Fruit fly (Drosophila melanogaster) whole organism, embryonic: ENCODE measurements around the gene Jhbp6.
A peak's percentile ranks its signal among the peaks of the same experiment; 100 is the strongest.

Experiments used
- Atf6 ChIP-seq: fragments of 200-800 bp; sonication (Bioruptor generic); IDR thresholded peaks from 2 replicates; pipeline ENCODE4 v1.3.6; 2022; ENCODE audit warnings: missing biosample characterization, missing genetic modification characterization
- Bgb ChIP-seq: fragments of 200-800 bp; sonication (Bioruptor generic); IDR thresholded peaks from 2 replicates; pipeline ENCODE4 v1.3.6; 2022; ENCODE audit warnings: missing biosample characterization, missing genetic modification characterization; ENCODE audit not compliant: partially characterized antibody
- BtbVII ChIP-seq: fragments of 200-800 bp; sonication (Bioruptor generic); optimal IDR thresholded peaks from 3 replicates; lab custom pipeline; 2017; ENCODE audit warnings: missing biosample characterization, mild to moderate bottlenecking, missing genetic modification characterization
- CG10147 ChIP-seq: fragments of 200-800 bp; sonication (Bioruptor generic); optimal IDR thresholded peaks from 2 replicates; lab custom pipeline; 2019; ENCODE audit warnings: missing biosample characterization, mild to moderate bottlenecking, missing genetic modification characterization, moderate library complexity
- CG10543 ChIP-seq: fragments of 200-800 bp; sonication (Bioruptor generic); optimal IDR thresholded peaks from 3 replicates; lab custom pipeline; 2017; ENCODE audit warnings: missing biosample characterization, mild to moderate bottlenecking, missing genetic modification characterization, moderate library complexity
- CG10979 ChIP-seq: fragments of 200-800 bp; sonication (Bioruptor generic); optimal IDR thresholded peaks from 2 replicates; lab custom pipeline; 2018; ENCODE audit warnings: missing biosample characterization, mild to moderate bottlenecking, missing genetic modification characterization, moderate library complexity
- CG15073 ChIP-seq: fragments of 200-800 bp; sonication (Bioruptor generic); optimal IDR thresholded peaks from 2 replicates; lab custom pipeline; 2016; ENCODE audit warnings: missing biosample characterization, missing genetic modification characterization
- CG15479 ChIP-seq: fragments of 200-800 bp; sonication (Bioruptor generic); optimal IDR thresholded peaks from 3 replicates; lab custom pipeline; 2019; ENCODE audit warnings: missing biosample characterization, mild to moderate bottlenecking, missing genetic modification characterization, moderate library complexity
- CG15601 ChIP-seq: fragments of 200-800 bp; sonication (Bioruptor generic); optimal IDR thresholded peaks from 3 replicates; lab custom pipeline; 2019; ENCODE audit warnings: missing biosample characterization, mild to moderate bottlenecking, missing genetic modification characterization, moderate library complexity
- CG2199 ChIP-seq: fragments of 200-800 bp; sonication (Bioruptor generic); IDR thresholded peaks from 3 replicates; pipeline ENCODE4 v1.3.6; 2022; ENCODE audit warnings: missing biosample characterization, missing genetic modification characterization
- CG32532 ChIP-seq: fragments of 200-800 bp; sonication (Bioruptor generic); IDR thresholded peaks from 2 replicates; pipeline ENCODE4 v1.3.6; 2022; ENCODE audit warnings: missing biosample characterization, missing genetic modification characterization
- CG3281 ChIP-seq: fragments of 200-800 bp; sonication (Bioruptor generic); optimal IDR thresholded peaks from 3 replicates; lab custom pipeline; 2017; ENCODE audit warnings: missing biosample characterization, mild to moderate bottlenecking, missing genetic modification characterization
- CG34376 ChIP-seq: fragments of 200-800 bp; sonication (Bioruptor generic); optimal IDR thresholded peaks from 2 replicates; lab custom pipeline; 2018; ENCODE audit warnings: missing biosample characterization, mild to moderate bottlenecking, missing genetic modification characterization
- CG3838 ChIP-seq: fragments of 200-800 bp; sonication (Bioruptor generic); optimal IDR thresholded peaks from 3 replicates; lab custom pipeline; 2016; ENCODE audit warnings: missing biosample characterization, missing genetic modification characterization
- CG4282 ChIP-seq: fragments of 200-800 bp; sonication (Bioruptor generic); optimal IDR thresholded peaks from 2 replicates; lab custom pipeline; 2016; ENCODE audit warnings: missing biosample characterization, missing genetic modification characterization
- CG4360 ChIP-seq: fragments of 200-800 bp; sonication (Bioruptor generic); IDR thresholded peaks from 2 replicates; pipeline ENCODE4 v1.3.6; 2022; ENCODE audit warnings: missing biosample characterization, missing genetic modification characterization
- CG4730 ChIP-seq: fragments of 200-800 bp; sonication (Bioruptor generic); IDR thresholded peaks from 2 replicates; pipeline ENCODE4 v1.3.6; 2022; ENCODE audit warnings: missing biosample characterization, missing genetic modification characterization
- CG7786 ChIP-seq: fragments of 200-800 bp; sonication (Bioruptor generic); optimal IDR thresholded peaks from 2 replicates; lab custom pipeline; 2016; ENCODE audit warnings: missing biosample characterization, missing genetic modification characterization
- CG8281 ChIP-seq: fragments of 200-800 bp; sonication (Bioruptor generic); optimal IDR thresholded peaks from 2 replicates; lab custom pipeline; 2018; ENCODE audit warnings: missing biosample characterization, mild to moderate bottlenecking, missing genetic modification characterization, moderate library complexity
- CG8388 ChIP-seq: fragments of 200-800 bp; sonication (Bioruptor generic); optimal IDR thresholded peaks from 2 replicates; lab custom pipeline; 2019; ENCODE audit warnings: missing biosample characterization, mild to moderate bottlenecking, missing genetic modification characterization, moderate library complexity
- CG9215 ChIP-seq: fragments of 200-800 bp; sonication (Bioruptor generic); IDR thresholded peaks from 2 replicates; pipeline ENCODE4 v1.3.6; 2022; ENCODE audit warnings: missing biosample characterization, missing genetic modification characterization
- CTCF ChIP-seq: fragments of 200-800 bp; sonication (Bioruptor generic); optimal IDR thresholded peaks from 2 replicates; lab custom pipeline; 2017; ENCODE audit warnings: missing biosample characterization, mild to moderate bottlenecking, missing genetic modification characterization, moderate library complexity
- GATAe ChIP-seq: fragments of 200-800 bp; sonication (Bioruptor generic); conservative IDR thresholded peaks from 2 replicates; pipeline ENCODE4 v1.3.6; 2022; ENCODE audit warnings: missing biosample characterization, missing genetic modification characterization
- H2.0 ChIP-seq: fragments of 200-800 bp; sonication (Bioruptor generic); IDR thresholded peaks from 2 replicates; pipeline ENCODE4 v1.3.6; 2022; ENCODE audit warnings: missing biosample characterization, missing genetic modification characterization
- Hand ChIP-seq: fragments of 200-800 bp; sonication (Bioruptor generic); optimal IDR thresholded peaks from 2 replicates; lab custom pipeline; 2017; ENCODE audit warnings: mild to moderate bottlenecking, missing biosample characterization, missing genetic modification reagents, missing genetic modification characterization
- HmgZ ChIP-seq: fragments of 200-800 bp; sonication (Bioruptor generic); optimal IDR thresholded peaks from 2 replicates; lab custom pipeline; 2018; ENCODE audit warnings: missing biosample characterization, mild to moderate bottlenecking, missing genetic modification characterization
- Hmx ChIP-seq: fragments of 200-800 bp; sonication (Bioruptor generic); optimal IDR thresholded peaks from 2 replicates; lab custom pipeline; 2016; ENCODE audit warnings: missing biosample characterization, missing genetic modification characterization
- Hr78 ChIP-seq, 2 experiments: fragments of 200-800 bp in 1 of 2; fragments of >200 bp in 1 of 2; sonication (Bioruptor generic) in 1 of 2; optimal IDR thresholded peaks; 2 replicates each; lab custom pipeline; 2017 to 2019; ENCODE audit warnings: missing biosample characterization in 2 of 2, missing genetic modification characterization in 2 of 2, mild to moderate bottlenecking in 1 of 2, moderate library complexity in 1 of 2
- MTF-1 ChIP-seq: fragments of 200-800 bp; sonication (Bioruptor generic); optimal IDR thresholded peaks from 2 replicates; lab custom pipeline; 2018; ENCODE audit warnings: missing biosample characterization, mild to moderate bottlenecking, missing genetic modification characterization, borderline replicate concordance
- Max ChIP-seq: fragments of 200-800 bp; sonication (Bioruptor generic); optimal IDR thresholded peaks from 2 replicates; lab custom pipeline; 2016; ENCODE audit warnings: missing biosample characterization, mild to moderate bottlenecking, missing genetic modification characterization
- Med ChIP-seq: fragments of 200-800 bp; sonication (Bioruptor generic); peaks from one replicate; lab custom pipeline; 2016; ENCODE audit warnings: missing biosample characterization, missing genetic modification characterization, mild to moderate bottlenecking, inconsistent platforms, moderate library complexity
- Ptx1 ChIP-seq: fragments of 200-800 bp; sonication (Bioruptor generic); IDR thresholded peaks from 2 replicates; pipeline ENCODE4 v1.3.6; 2022; ENCODE audit warnings: missing biosample characterization, missing genetic modification characterization
- Sox102F ChIP-seq: fragments of 200-800 bp; sonication (Bioruptor generic); optimal IDR thresholded peaks from 2 replicates; lab custom pipeline; 2018; ENCODE audit warnings: missing biosample characterization, mild to moderate bottlenecking, missing genetic modification characterization, moderate library complexity
- Sry-β ChIP-seq: fragments of 200-800 bp; sonication (Bioruptor generic); optimal IDR thresholded peaks from 2 replicates; lab custom pipeline; 2018; ENCODE audit warnings: missing biosample characterization, mild to moderate bottlenecking, missing genetic modification characterization, moderate library complexity
- Vsx1 ChIP-seq: fragments of 200-800 bp; sonication (Bioruptor generic); optimal IDR thresholded peaks from 2 replicates; lab custom pipeline; 2017; ENCODE audit warnings: missing biosample characterization, mild to moderate bottlenecking, missing genetic modification characterization, missing genetic modification reagents
- bbx ChIP-seq: fragments of 200-800 bp; sonication (Bioruptor generic); IDR thresholded peaks from 2 replicates; pipeline ENCODE4 v1.3.6; 2022; ENCODE audit warnings: missing biosample characterization, missing genetic modification characterization; ENCODE audit not compliant: partially characterized antibody
- cad ChIP-seq: fragments of >200 bp; optimal IDR thresholded peaks from 2 replicates; lab custom pipeline; 2017; ENCODE audit warnings: missing biosample characterization, missing genetic modification characterization
- chinmo ChIP-seq: fragments of 200-800 bp; sonication (Bioruptor generic); IDR thresholded peaks from 4 replicates; pipeline ENCODE4 v1.3.6; 2022; ENCODE audit warnings: missing biosample characterization, missing genetic modification characterization; ENCODE audit not compliant: partially characterized antibody
- corto ChIP-seq: fragments of 200-800 bp; sonication (Bioruptor generic); optimal IDR thresholded peaks from 2 replicates; lab custom pipeline; 2016; ENCODE audit warnings: missing biosample characterization, mild to moderate bottlenecking, missing genetic modification characterization, moderate library complexity
- exex ChIP-seq: fragments of 200-800 bp; sonication (Bioruptor generic); optimal IDR thresholded peaks from 4 replicates; lab custom pipeline; 2018; ENCODE audit warnings: missing biosample characterization, mild to moderate bottlenecking, missing genetic modification characterization, moderate library complexity
- gce ChIP-seq: fragments of 200-800 bp; sonication (Bioruptor generic); IDR thresholded peaks from 3 replicates; pipeline ENCODE4 v1.3.6; 2022; ENCODE audit warnings: missing biosample characterization, missing genetic modification characterization
- grn ChIP-seq: fragments of 200-800 bp; sonication (Bioruptor generic); optimal IDR thresholded peaks from 3 replicates; lab custom pipeline; 2017; ENCODE audit warnings: missing biosample characterization, missing genetic modification characterization
- inv ChIP-seq: fragments of 200-800 bp; sonication (Bioruptor generic); IDR thresholded peaks from 2 replicates; pipeline ENCODE4 v1.3.6; 2022; ENCODE audit warnings: missing biosample characterization, missing genetic modification characterization; ENCODE audit not compliant: partially characterized antibody
- ken ChIP-seq: fragments of 200-800 bp; sonication (Bioruptor generic); IDR thresholded peaks from 3 replicates; pipeline ENCODE4 v1.3.6; 2022; ENCODE audit warnings: missing biosample characterization, missing genetic modification characterization
- lab ChIP-seq: fragments of 200-800 bp; sonication (Bioruptor generic); optimal IDR thresholded peaks from 3 replicates; lab custom pipeline; 2017; ENCODE audit warnings: missing biosample characterization, missing genetic modification characterization, mild to moderate bottlenecking, moderate library complexity, missing genetic modification reagents
- mirr ChIP-seq: fragments of 200-800 bp; sonication (Bioruptor generic); optimal IDR thresholded peaks from 3 replicates; lab custom pipeline; 2018; ENCODE audit warnings: missing biosample characterization, mild to moderate bottlenecking, missing genetic modification characterization
- pho ChIP-seq: fragments of 200-800 bp; sonication (Bioruptor generic); optimal IDR thresholded peaks from 2 replicates; lab custom pipeline; 2016; ENCODE audit warnings: missing biosample characterization, missing genetic modification characterization
- sd ChIP-seq: fragments of 200-800 bp; sonication (Bioruptor generic); optimal IDR thresholded peaks from 3 replicates; lab custom pipeline; 2018; ENCODE audit warnings: missing biosample characterization, mild to moderate bottlenecking, missing genetic modification characterization, moderate library complexity
- sug ChIP-seq: fragments of 200-800 bp; optimal IDR thresholded peaks from 2 replicates; lab custom pipeline; 2019; ENCODE audit warnings: missing biosample characterization, mild to moderate bottlenecking, missing genetic modification characterization, moderate library complexity

Jhbp6 gene

DNA sequence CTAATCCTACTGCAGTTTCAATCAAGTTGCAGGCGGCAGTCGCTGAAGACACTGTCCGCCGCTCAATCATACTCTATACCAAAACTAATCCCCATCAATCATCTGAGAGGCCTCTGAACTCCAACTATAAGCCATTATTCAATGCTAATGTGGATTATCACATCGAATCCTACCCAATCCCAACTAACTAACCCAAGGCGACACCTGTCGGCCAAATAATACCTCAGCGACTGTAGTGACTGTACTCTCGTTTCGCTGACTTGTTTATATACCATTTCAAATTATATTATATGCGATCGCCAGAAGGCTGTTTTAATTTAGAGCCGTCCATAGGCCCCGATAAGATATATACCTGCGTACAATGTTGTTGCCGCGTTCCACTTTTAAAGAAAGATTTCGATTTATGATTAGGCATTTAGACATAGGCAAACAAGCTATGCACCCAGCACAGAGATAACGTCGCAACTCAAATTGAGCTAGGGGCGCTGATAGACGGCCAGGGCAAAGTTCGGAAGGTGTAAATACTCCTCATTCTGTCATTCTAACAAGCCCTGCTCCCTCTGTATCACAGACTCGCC is 2.0 kb downstream of the Jhbp6 start:
- TF ChIP-seq inv (GFP tag; lab: Robert Waterston, UW) = no peak
- TF ChIP-seq sug = peak; percentile 57
- TF ChIP-seq CG34376 = peak; percentile 55
- TF ChIP-seq chinmo = peak; percentile 59; the same call in 1 of the 4 replicates
- TF ChIP-seq Med = peak; percentile 36
- TF ChIP-seq pho (GFP tag; lab: Kevin White, UChicago) = no peak
- peak; percentile 4 for TF ChIP-seq Vsx1 (GFP tag; lab: Kevin White, UChicago)
- peak; percentile 84 for TF ChIP-seq CTCF (GFP tag; lab: Kevin White, UChicago)
- TF ChIP-seq grn = peak; percentile 96
- peak; percentile 58 for TF ChIP-seq sd (tag; lab: Kevin White, UChicago)
- no peak for TF ChIP-seq CG8388 (GFP tag; lab: Kevin White, UChicago)
- TF ChIP-seq Hr78 (GFP tag; optimal IDR thresholded peaks at IDR 0.05; lab: Kevin White, UChicago) = peak in 1 of 2 experiments; percentile 68
- TF ChIP-seq Ptx1 (GFP tag; lab: Robert Waterston, UW) = no peak
- TF ChIP-seq Sry-β (GFP tag; lab: Kevin White, UChicago) = no peak
- peak; percentile 30 for TF ChIP-seq HmgZ (tag; lab: Kevin White, UChicago)
- no peak for TF ChIP-seq gce (GFP tag; lab: Robert Waterston, UW)
- peak; percentile 39 for TF ChIP-seq CG10543 (GFP tag; lab: Kevin White, UChicago)
- TF ChIP-seq CG4360 (GFP tag; lab: Robert Waterston, UW) = peak; percentile 42; the same call in 1 of the 2 replicates
- peak; percentile 1 for TF ChIP-seq BtbVII
- TF ChIP-seq GATAe (GFP tag; lab: Robert Waterston, UW) = peak; percentile 25; the same call in 1 of the 2 replicates
- TF ChIP-seq mirr = peak; percentile 90
- no peak for TF ChIP-seq Hmx
- peak; percentile 89 for TF ChIP-seq exex (tag; lab: Kevin White, UChicago)
- no peak for TF ChIP-seq CG10979 (tag; lab: Kevin White, UChicago)
- no peak for TF ChIP-seq CG32532 (GFP tag; lab: Robert Waterston, UW)
- TF ChIP-seq lab (GFP tag; lab: Kevin White, UChicago) = peak; percentile 41
- peak; percentile 47 for TF ChIP-seq CG8281
- TF ChIP-seq, all 482 proteins: peak for 18

DNA sequence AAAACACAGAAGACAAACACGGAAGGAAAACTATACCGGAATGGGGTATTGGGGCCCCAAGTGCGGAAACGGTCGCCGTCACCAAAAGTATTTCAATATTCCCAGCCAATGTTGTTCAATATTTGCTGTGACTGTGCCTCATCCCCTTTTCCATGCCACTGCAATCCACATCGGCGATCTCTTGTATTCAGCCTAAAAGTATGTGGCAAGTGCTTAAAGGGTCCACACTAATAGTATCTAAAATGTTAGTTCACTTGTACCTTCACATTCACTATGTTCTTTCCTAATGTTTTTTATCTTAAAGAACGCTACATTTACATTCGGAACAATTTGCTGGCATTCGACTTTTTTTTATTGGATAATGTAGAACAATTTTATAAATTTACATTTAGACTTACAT is 11.2 kb downstream of the Jhbp6 start:
- peak; percentile 73 for TF ChIP-seq CG15073 (GFP tag; lab: Kevin White, UChicago)
- TF ChIP-seq H2.0 (GFP tag; lab: Robert Waterston, UW) = no peak
- no peak for TF ChIP-seq ken
- no peak for TF ChIP-seq CG15479 (GFP tag; lab: Kevin White, UChicago)
- TF ChIP-seq corto (GFP tag; lab: Kevin White, UChicago) = no peak
- TF ChIP-seq cad (GFP tag; lab: Kevin White, UChicago) = no peak
- no peak for TF ChIP-seq Max (GFP tag; lab: Kevin White, UChicago)
- peak; percentile 62 for TF ChIP-seq CTCF (GFP tag; lab: Kevin White, UChicago)
- TF ChIP-seq bbx (GFP tag; lab: Robert Waterston, UW) = no peak
- TF ChIP-seq CG7786 (GFP tag; lab: Kevin White, UChicago) = no peak
- no peak for TF ChIP-seq CG10147 (GFP tag; lab: Kevin White, UChicago)
- no peak for TF ChIP-seq Sox102F
- no peak for TF ChIP-seq Atf6 (GFP tag; lab: Robert Waterston, UW)
- TF ChIP-seq CG2199 (GFP tag; lab: Robert Waterston, UW) = peak; percentile 70; the same call in 2 of the 3 replicates
- no peak for TF ChIP-seq GATAe (GFP tag; lab: Robert Waterston, UW)
- no peak for TF ChIP-seq MTF-1 (GFP tag; lab: Kevin White, UChicago)
- no peak for TF ChIP-seq Bgb (GFP tag; lab: Robert Waterston, UW)
- TF ChIP-seq CG3838 (GFP tag; lab: Kevin White, UChicago) = no peak
- no peak for TF ChIP-seq CG9215 (GFP tag; lab: Robert Waterston, UW)
- no peak for TF ChIP-seq CG4282 (GFP tag; lab: Kevin White, UChicago)
- TF ChIP-seq Hand (GFP tag; lab: Kevin White, UChicago) = no peak
- TF ChIP-seq pho (GFP tag; lab: Kevin White, UChicago) = no peak
- TF ChIP-seq CG3281 = no peak
- peak; percentile 83 for TF ChIP-seq CG15601 (tag; lab: Kevin White, UChicago)
- no peak for TF ChIP-seq CG4730 (GFP tag; lab: Robert Waterston, UW)
